Fruit fly (Drosophila melanogaster) whole organism, adult: ENCODE measurements around the gene ps.

ENCODE experiments used
- CG14711 ChIP-seq: fragments of 200-800 bp; sonication (Bioruptor generic); optimal IDR thresholded peaks from 2 replicates; lab custom pipeline; 2018; ENCODE audit warnings: missing biosample characterization, mild to moderate bottlenecking, missing genetic modification characterization, moderate library complexity
- CG7101 ChIP-seq: fragments of 200-800 bp; sonication (Bioruptor generic); optimal IDR thresholded peaks from 2 replicates; lab custom pipeline; 2018; ENCODE audit warnings: missing biosample characterization, mild to moderate bottlenecking, missing genetic modification characterization, moderate library complexity
- Hr96 ChIP-seq: fragments of 200-800 bp; sonication (Bioruptor generic); optimal IDR thresholded peaks from 2 replicates; lab custom pipeline; 2016; ENCODE audit warnings: missing biosample characterization, missing genetic modification characterization
- cnc ChIP-seq, 2 experiments: fragments of >200 bp; optimal IDR thresholded peaks; 2 replicates each; lab custom pipeline; 2017
- kay ChIP-seq: fragments of 200-800 bp; sonication (Bioruptor generic); peaks from one replicate; lab custom pipeline; 2016; ENCODE audit warnings: missing biosample characterization, missing genetic modification characterization, borderline replicate concordance
- tj ChIP-seq: fragments of 200-800 bp; sonication (Bioruptor generic); optimal IDR thresholded peaks from 3 replicates; lab custom pipeline; 2017; ENCODE audit warnings: missing biosample characterization, mild to moderate bottlenecking, missing genetic modification characterization, moderate library complexity

DNA sequence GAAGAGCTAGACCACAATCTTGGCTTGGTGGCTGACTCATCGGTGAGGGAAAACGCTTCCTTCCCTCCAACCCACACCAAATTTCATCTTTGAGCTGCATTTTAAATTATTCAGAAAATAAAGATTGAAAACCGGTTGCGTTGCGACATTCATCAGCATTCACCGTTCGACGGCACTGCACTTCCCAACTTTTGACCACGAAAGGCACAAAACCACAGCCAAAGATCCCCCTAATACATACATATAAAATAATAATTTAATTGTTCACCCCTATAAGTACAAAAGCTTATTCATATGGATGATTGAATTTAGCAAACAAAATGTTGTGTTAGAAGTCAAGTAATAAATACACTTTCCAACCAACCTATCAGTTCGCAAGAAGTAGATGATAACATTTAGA is 81.5 kb downstream of the ps start:
- TF ChIP-seq kay (GFP tag; lab: Kevin White, UChicago) (peak; percentile 92), CG14711 (tag; lab: Kevin White, UChicago) (no peak), Hr96 (GFP tag; lab: Kevin White, UChicago) (no peak), cnc (optimal IDR thresholded peaks at IDR 0.05; lab: Kevin White, UChicago) (no peak), CG7101 (no peak), tj (GFP tag; lab: Kevin White, UChicago) (no peak)
